Fruit fly (Drosophila melanogaster) whole organism, prepupa: ENCODE measurements around the gene Acam.
A peak's percentile ranks its signal among the peaks of the same experiment; 100 is the strongest.

Experiments used
- CG10669 ChIP-seq: fragments of 200-800 bp; sonication (Bioruptor generic); optimal IDR thresholded peaks from 3 replicates; lab custom pipeline; 2018; ENCODE audit warnings: missing biosample characterization, mild to moderate bottlenecking, missing genetic modification characterization, moderate library complexity
- CG11762 ChIP-seq: fragments of 200-800 bp; sonication (Bioruptor generic); optimal IDR thresholded peaks from 3 replicates; lab custom pipeline; 2016; ENCODE audit warnings: missing biosample characterization, missing genetic modification characterization; ENCODE audit not compliant: insufficient read depth
- CG15336 ChIP-seq: fragments of 200-800 bp; sonication (Bioruptor generic); IDR thresholded peaks from 2 replicates; pipeline ENCODE4 v1.3.6; 2022; ENCODE audit warnings: missing biosample characterization, missing genetic modification characterization
- CG16779 ChIP-seq: fragments of 200-800 bp; sonication (Bioruptor generic); optimal IDR thresholded peaks from 3 replicates; lab custom pipeline; 2017; ENCODE audit warnings: missing biosample characterization, mild to moderate bottlenecking, missing genetic modification characterization
- CG3032 ChIP-seq: fragments of 200-800 bp; optimal IDR thresholded peaks from 2 replicates; lab custom pipeline; 2019; ENCODE audit warnings: missing biosample characterization, mild to moderate bottlenecking, missing genetic modification characterization, moderate library complexity
- CG32006 ChIP-seq: fragments of 200-800 bp; sonication (Bioruptor generic); optimal IDR thresholded peaks from 3 replicates; lab custom pipeline; 2017; ENCODE audit warnings: missing biosample characterization, mild to moderate bottlenecking, missing genetic modification characterization
- CG3919 ChIP-seq: fragments of 200-800 bp; sonication (Bioruptor generic); optimal IDR thresholded peaks from 3 replicates; lab custom pipeline; 2016; ENCODE audit warnings: missing biosample characterization, missing genetic modification characterization
- CG7368 ChIP-seq: fragments of 200-800 bp; sonication (Bioruptor generic); optimal IDR thresholded peaks from 3 replicates; lab custom pipeline; 2016; ENCODE audit warnings: missing biosample characterization, missing genetic modification characterization
- CG8119 ChIP-seq: fragments of 200-800 bp; sonication (Bioruptor generic); IDR thresholded peaks from 3 replicates; pipeline ENCODE4 v1.3.6; 2022; ENCODE audit warnings: missing biosample characterization, missing genetic modification characterization
- CG9139 ChIP-seq: fragments of 200-800 bp; sonication (Bioruptor generic); optimal IDR thresholded peaks from 3 replicates; lab custom pipeline; 2017; ENCODE audit warnings: missing biosample characterization, mild to moderate bottlenecking, missing genetic modification characterization
- Eip75B ChIP-seq: fragments of 200-800 bp; sonication (Bioruptor generic); optimal IDR thresholded peaks from 3 replicates; lab custom pipeline; 2016; ENCODE audit warnings: missing biosample characterization, missing genetic modification characterization
- Eip78C ChIP-seq: fragments of 200-800 bp; sonication (Bioruptor generic); peaks from one replicate; lab custom pipeline; 2016; ENCODE audit warnings: missing biosample characterization, missing genetic modification characterization
- Hr39 ChIP-seq: fragments of 200-800 bp; sonication (Bioruptor generic); optimal IDR thresholded peaks from 2 replicates; lab custom pipeline; 2016; ENCODE audit warnings: missing biosample characterization, missing genetic modification characterization
- Hr4 ChIP-seq: fragments of 200-800 bp; sonication (Bioruptor generic); optimal IDR thresholded peaks from 3 replicates; lab custom pipeline; 2016; ENCODE audit warnings: missing biosample characterization, missing genetic modification characterization
- Smox ChIP-seq: fragments of 200-800 bp; sonication (Bioruptor generic); optimal IDR thresholded peaks from 3 replicates; lab custom pipeline; 2016; ENCODE audit warnings: missing biosample characterization, missing genetic modification characterization
- Sox14 ChIP-seq: fragments of 200-800 bp; sonication (Bioruptor generic); optimal IDR thresholded peaks from 3 replicates; lab custom pipeline; 2016; ENCODE audit warnings: missing biosample characterization, missing genetic modification characterization
- Sox15 ChIP-seq: fragments of 200-800 bp; sonication (Bioruptor generic); optimal IDR thresholded peaks from 3 replicates; lab custom pipeline; 2016; ENCODE audit warnings: missing biosample characterization, missing genetic modification characterization
- cyc ChIP-seq: fragments of 200-800 bp; sonication (Bioruptor generic); optimal IDR thresholded peaks from 3 replicates; lab custom pipeline; 2016; ENCODE audit warnings: missing biosample characterization, missing genetic modification characterization
- dsx ChIP-seq: fragments of 200-800 bp; optimal IDR thresholded peaks from 3 replicates; lab custom pipeline; 2019; ENCODE audit warnings: missing biosample characterization, mild to moderate bottlenecking, missing genetic modification characterization, moderate library complexity; ENCODE audit not compliant: poor library complexity, severe bottlenecking
- eg ChIP-seq: fragments of 200-800 bp; sonication (Bioruptor generic); IDR thresholded peaks from 3 replicates; pipeline ENCODE4 v1.3.6; 2022; ENCODE audit warnings: missing biosample characterization, missing genetic modification characterization
- fd59A ChIP-seq: fragments of 200-800 bp; sonication (Bioruptor generic); optimal IDR thresholded peaks from 2 replicates; lab custom pipeline; 2017; ENCODE audit warnings: missing biosample characterization, mild to moderate bottlenecking, missing genetic modification characterization, missing genetic modification reagents
- fd85E ChIP-seq: fragments of 200-800 bp; sonication (Bioruptor generic); optimal IDR thresholded peaks from 3 replicates; lab custom pipeline; 2016; ENCODE audit warnings: missing biosample characterization, missing genetic modification characterization
- salr ChIP-seq, 2 experiments: fragments of 200-800 bp; sonication (Bioruptor generic); optimal IDR thresholded peaks; 3 replicates each; lab custom pipeline; 2016 to 2018; ENCODE audit warnings: missing biosample characterization in 2 of 2, missing genetic modification characterization in 2 of 2, mild to moderate bottlenecking in 1 of 2
- ss ChIP-seq, 2 experiments: fragments of 200-800 bp; sonication (Bioruptor generic); optimal IDR thresholded peaks; 2 replicates in 1 of 2; 3 replicates in 1 of 2; lab custom pipeline; 2017 to 2018; ENCODE audit warnings: mild to moderate bottlenecking in 2 of 2, missing biosample characterization in 2 of 2, missing genetic modification characterization in 2 of 2, moderate library complexity in 1 of 2

Acam gene

DNA sequence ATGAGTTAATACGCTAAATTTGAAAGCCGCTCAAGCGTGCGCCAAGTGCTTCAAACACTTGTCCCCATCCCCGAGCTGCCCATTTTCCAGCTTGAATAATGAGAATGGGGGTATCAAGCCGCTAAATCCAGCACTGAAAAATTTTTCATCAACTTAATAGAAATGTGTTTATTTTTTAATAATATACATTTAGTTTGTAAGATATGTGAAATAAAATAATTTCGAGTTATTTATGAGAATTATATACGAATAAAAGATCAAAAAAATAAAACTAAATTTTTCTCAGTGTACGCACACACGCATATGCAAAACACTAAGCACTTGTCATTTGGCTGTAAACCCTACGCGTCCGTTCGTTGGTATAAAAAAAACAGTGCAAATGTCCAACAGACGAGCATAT lies 43.1 kb downstream of the Acam start (continued):
- TF ChIP-seq dsx (GFP tag; lab: Kevin White, UChicago), result no peak
- TF ChIP-seq CG3919 (GFP tag; lab: Kevin White, UChicago), result peak; percentile 12
- no peak for TF ChIP-seq Smox (GFP tag; lab: Kevin White, UChicago)
- no peak for TF ChIP-seq CG9139
- TF ChIP-seq CG3032 (tag; lab: Kevin White, UChicago), result peak; percentile 23
- TF ChIP-seq cyc, result no peak
- no peak for TF ChIP-seq Eip75B (GFP tag; lab: Kevin White, UChicago)
- no peak for TF ChIP-seq fd59A (GFP tag; lab: Kevin White, UChicago)
- TF ChIP-seq CG11762 (GFP tag; lab: Kevin White, UChicago), result no peak
- no peak for TF ChIP-seq CG16779 (tag; lab: Kevin White, UChicago)
- peak; percentile 58 for TF ChIP-seq CG15336 (GFP tag; lab: Robert Waterston, UW)
- TF ChIP-seq salr (GFP tag; optimal IDR thresholded peaks at IDR 0.05; lab: Kevin White, UChicago), result no peak
- peak; percentile 7 for TF ChIP-seq Hr4 (GFP tag; lab: Kevin White, UChicago)
- no peak for TF ChIP-seq Sox15 (GFP tag; lab: Kevin White, UChicago)
- peak; percentile 42; the same call in 1 of the 3 replicates for TF ChIP-seq CG8119 (GFP tag; lab: Robert Waterston, UW)
- peak; percentile 30 for TF ChIP-seq CG32006 (GFP tag; lab: Kevin White, UChicago)
- no peak for TF ChIP-seq CG7368 (GFP tag; lab: Kevin White, UChicago)
- no peak for TF ChIP-seq Hr39
- no peak for TF ChIP-seq Sox14 (GFP tag; lab: Kevin White, UChicago)
- peak; percentile 53; the same call in 1 of the 3 replicates for TF ChIP-seq eg

DNA sequence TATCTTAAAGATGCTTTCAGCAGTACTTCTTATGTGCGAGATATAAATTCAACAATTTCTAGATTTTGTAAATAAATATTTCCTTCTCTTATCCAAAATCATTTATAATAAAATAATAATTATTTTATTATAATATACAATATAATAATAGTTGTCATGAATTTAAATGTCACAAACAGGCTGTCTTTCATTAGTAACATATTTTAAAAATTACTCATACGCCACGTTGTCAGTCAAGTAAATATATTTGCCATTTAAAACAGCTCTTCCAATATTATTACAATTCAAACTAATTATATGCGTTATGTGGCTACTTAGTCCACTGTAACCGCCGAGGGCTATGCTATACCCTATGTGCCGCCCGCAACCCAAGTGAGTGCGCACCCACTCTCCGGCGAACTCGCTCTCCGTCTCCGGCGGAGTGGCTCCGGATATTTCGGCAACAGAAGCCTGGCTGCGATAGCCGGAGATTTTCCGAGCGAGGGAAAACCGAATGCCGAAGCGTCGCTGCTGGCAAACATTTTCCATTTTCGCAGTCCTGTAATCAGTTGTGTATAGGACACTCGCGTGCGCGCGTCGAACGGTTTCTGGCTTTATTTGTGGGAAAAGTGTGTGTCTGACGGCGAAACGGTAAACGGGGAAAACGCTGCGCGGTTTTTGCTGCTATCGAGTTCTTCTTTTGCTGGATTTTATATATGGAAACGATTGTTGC lies 44.0 kb downstream of the Acam start, which contains the start of gene CG5890:
CG5890 (plus strand) TSS at position 561 of the 712 bp plus-strand sequence.
- TF ChIP-seq CG32006 (GFP tag; lab: Kevin White, UChicago), result peak; percentile 57
- TF ChIP-seq ss (GFP tag; optimal IDR thresholded peaks at IDR 0.05; lab: Kevin White, UChicago), result peak in 1 of 2 experiments; percentile 29
- peak; percentile 11 for TF ChIP-seq CG10669 (GFP tag; lab: Kevin White, UChicago)
- TF ChIP-seq Eip78C, result peak; percentile 28
- no peak for TF ChIP-seq dsx (GFP tag; lab: Kevin White, UChicago)
- no peak for TF ChIP-seq fd85E (GFP tag; lab: Kevin White, UChicago)
